Worm (Caenorhabditis elegans) whole organism, young adult: ENCODE data around the gene T13F2.2.

ENCODE experiments used
- D2030.7 ChIP-seq: fragments of 200-800 bp; sonication (Bioruptor generic); IDR thresholded peaks from 2 replicates; pipeline ENCODE4 v1.3.6; 2022; ENCODE audit warnings: missing genetic modification reagents, missing genetic modification characterization, missing compliant biosample characterization
- Y56A3A.18 ChIP-seq: fragments of 200-800 bp; sonication (Bioruptor generic); IDR thresholded peaks from 2 replicates; pipeline ENCODE4 v1.3.6; 2022; ENCODE audit warnings: missing genetic modification reagents, missing genetic modification characterization, missing compliant biosample characterization
- Y67H2A.10 ChIP-seq: fragments of 200-800 bp; sonication (Bioruptor generic); conservative IDR thresholded peaks from 2 replicates; pipeline ENCODE4 v1.3.6; 2022; ENCODE audit warnings: missing genetic modification reagents, missing genetic modification characterization, missing compliant biosample characterization
- ceh-79 ChIP-seq: sonication (generic microtip); optimal IDR thresholded peaks from 2 replicates; lab custom pipeline; 2017; ENCODE audit warnings: mild to moderate bottlenecking, missing genetic modification characterization, missing compliant biosample characterization
- efl-1 ChIP-seq: fragments of 150-350 bp; optimal IDR thresholded peaks from 2 replicates; lab custom pipeline; 2014; ENCODE audit warnings: missing biosample characterization, missing genetic modification reagents, missing genetic modification characterization
- egrh-3 ChIP-seq: fragments of 200-800 bp; sonication (Bioruptor generic); IDR thresholded peaks from 2 replicates; pipeline ENCODE4 v1.3.6; 2022; ENCODE audit warnings: missing genetic modification reagents, missing genetic modification characterization, missing compliant biosample characterization
- ets-4 ChIP-seq: fragments of 200-800 bp; sonication (Bioruptor generic); optimal IDR thresholded peaks from 2 replicates; lab custom pipeline; 2018; ENCODE audit warnings: mild to moderate bottlenecking, missing genetic modification characterization, missing compliant biosample characterization
- him-1 ChIP-seq: sonication (generic microtip); optimal IDR thresholded peaks from 2 replicates; lab custom pipeline; 2016; ENCODE audit warnings: missing genotype, missing genetic modification reagents, missing genetic modification characterization, missing compliant biosample characterization
- hmg-20 ChIP-seq: fragments of 200-800 bp; sonication (Bioruptor generic); IDR thresholded peaks from 2 replicates; pipeline ENCODE4 v1.3.6; 2022; ENCODE audit warnings: missing genetic modification reagents, missing genetic modification characterization, missing compliant biosample characterization
- pha-4 ChIP-seq: fragments of 150-350 bp; sonication (generic microtip); optimal IDR thresholded peaks from 2 replicates; lab custom pipeline; 2014; ENCODE audit warnings: missing biosample characterization, missing genetic modification reagents, missing genetic modification characterization
- unc-62 ChIP-seq: fragments of 150-350 bp; optimal IDR thresholded peaks from 2 replicates; lab custom pipeline; 2014; ENCODE audit warnings: missing biosample characterization, missing genetic modification reagents, missing genetic modification characterization
- zim-3 ChIP-seq: sonication (generic microtip); optimal IDR thresholded peaks from 2 replicates; lab custom pipeline; 2017; ENCODE audit warnings: mild to moderate bottlenecking, missing genetic modification characterization, moderate library complexity, missing compliant biosample characterization
- ztf-18 ChIP-seq: sonication (generic microtip); optimal IDR thresholded peaks from 2 replicates; lab custom pipeline; 2016; ENCODE audit warnings: missing genotype, mild to moderate bottlenecking, missing genetic modification characterization, missing compliant biosample characterization

ce11 chrIV:9840984-9841590, 43.9 kb upstream of the T13F2.2 start, which contains the start of the genes kin-24 and msp-56:
- no peak for TF ChIP-seq ets-4 (GFP tag; lab: Kevin White, UChicago)
- TF ChIP-seq him-1 (tag; lab: Kevin White, UChicago) = no peak
- no peak for TF ChIP-seq unc-62
- no peak for TF ChIP-seq D2030.7 (GFP tag; lab: Robert Waterston, UW)
- TF ChIP-seq ztf-18 = no peak
- TF ChIP-seq zim-3 (tag; lab: Kevin White, UChicago) = no peak
- no peak for TF ChIP-seq pha-4 (tag; lab: Kevin White, UChicago)
- no peak for TF ChIP-seq Y67H2A.10 (GFP tag; lab: Robert Waterston, UW)
- TF ChIP-seq hmg-20 (GFP tag; lab: Robert Waterston, UW) = no peak
- no peak for TF ChIP-seq efl-1 (GFP tag; lab: Kevin White, UChicago)
- no peak for TF ChIP-seq ceh-79 (tag; lab: Kevin White, UChicago)
- TF ChIP-seq Y56A3A.18 (GFP tag; lab: Robert Waterston, UW) = no peak
- no peak for TF ChIP-seq egrh-3 (GFP tag; lab: Robert Waterston, UW)
